Fruit fly (Drosophila melanogaster): ENCODE data around the gene Ref1.

The Ref1 gene

dm6 chr3R:7074297-7075114 lies 5.7 kb downstream of the Ref1 start, which contains the start of the genes Ufl1 and CG1943:
Gene Ufl1, minus strand, starts transcription at chr3R:7074452.
Gene CG1943, plus strand, starts transcription at chr3R:7074859.
- TF ChIP-seq psq (optimal IDR thresholded peaks at IDR 0.05), result no peak
- TF ChIP-seq usp (GFP tag; optimal IDR thresholded peaks at IDR 0.05), result no peak
- no peak for TF ChIP-seq CG8478 (optimal IDR thresholded peaks at IDR 0.05)
- TF ChIP-seq EcR (GFP tag; optimal IDR thresholded peaks at IDR 0.05), result no peak
- no peak for TF ChIP-seq Dll (optimal IDR thresholded peaks at IDR 0.05)
- no peak for TF ChIP-seq pan (optimal IDR thresholded peaks at IDR 0.05)

dm6 chr3R:7067092-7067491 lies 13.1 kb downstream of the Ref1 start, which contains the start of the genes CG1105 and CG1965:
Gene CG1105, minus strand, starts transcription at chr3R:7067136.
Gene CG1965, plus strand, starts transcription at chr3R:7067401.
- TF ChIP-seq Dll (optimal IDR thresholded peaks at IDR 0.05) (no peak), EcR (GFP tag; optimal IDR thresholded peaks at IDR 0.05) (no peak), usp (GFP tag; optimal IDR thresholded peaks at IDR 0.05) (no peak), CG8478 (optimal IDR thresholded peaks at IDR 0.05) (no peak), psq (optimal IDR thresholded peaks at IDR 0.05) (no peak), pan (optimal IDR thresholded peaks at IDR 0.05) (no peak)

- no peak for TF ChIP-seq pan (optimal IDR thresholded peaks at IDR 0.05)
- TF ChIP-seq CG8478 (optimal IDR thresholded peaks at IDR 0.05), result no peak
- TF ChIP-seq Dll (optimal IDR thresholded peaks at IDR 0.05), result no peak
- TF ChIP-seq usp (GFP tag; optimal IDR thresholded peaks at IDR 0.05), result no peak
- no peak for TF ChIP-seq psq (optimal IDR thresholded peaks at IDR 0.05)
- TF ChIP-seq EcR (GFP tag; optimal IDR thresholded peaks at IDR 0.05), result no peak
Observed at dm6 chr3R:7066267-7066666, 13.9 kb downstream of the Ref1 start.

dm6 chr3R:7061875-7062274 lies 18.3 kb downstream of the Ref1 start, which contains the start of gene Mst84B:
Gene Mst84B, plus strand, starts transcription at chr3R:7062175.
- TF ChIP-seq pan (optimal IDR thresholded peaks at IDR 0.05) (no peak), EcR (GFP tag; optimal IDR thresholded peaks at IDR 0.05) (no peak), Dll (optimal IDR thresholded peaks at IDR 0.05) (no peak), CG8478 (optimal IDR thresholded peaks at IDR 0.05) (no peak), psq (optimal IDR thresholded peaks at IDR 0.05) (no peak)

- TF ChIP-seq psq (optimal IDR thresholded peaks at IDR 0.05), result no peak
- TF ChIP-seq EcR (GFP tag; optimal IDR thresholded peaks at IDR 0.05), result no peak
- TF ChIP-seq pan (optimal IDR thresholded peaks at IDR 0.05), result no peak
- TF ChIP-seq usp (GFP tag; optimal IDR thresholded peaks at IDR 0.05), result no peak
- no peak for TF ChIP-seq Dll (optimal IDR thresholded peaks at IDR 0.05)
- no peak for TF ChIP-seq CG8478 (optimal IDR thresholded peaks at IDR 0.05)
Observed at dm6 chr3R:7060467-7060866, 19.7 kb downstream of the Ref1 start, which contains the start of gene djl. Gene djl, plus strand, starts transcription at chr3R:7060767.

- TF ChIP-seq Dll (optimal IDR thresholded peaks at IDR 0.05) (no peak), CG8478 (optimal IDR thresholded peaks at IDR 0.05) (no peak), EcR (GFP tag; optimal IDR thresholded peaks at IDR 0.05) (no peak), usp (GFP tag; optimal IDR thresholded peaks at IDR 0.05) (no peak), pan (optimal IDR thresholded peaks at IDR 0.05) (no peak), psq (optimal IDR thresholded peaks at IDR 0.05) (no peak)
Observed at dm6 chr3R:7059015-7059414, 21.2 kb downstream of the Ref1 start, which contains the start of gene dj. Gene dj, plus strand, starts transcription at chr3R:7059315.

dm6 chr3R:7058017-7058416 lies 22.2 kb downstream of the Ref1 start:
- TF ChIP-seq usp (GFP tag; optimal IDR thresholded peaks at IDR 0.05) (no peak), pan (optimal IDR thresholded peaks at IDR 0.05) (no peak), CG8478 (optimal IDR thresholded peaks at IDR 0.05) (no peak), EcR (GFP tag; optimal IDR thresholded peaks at IDR 0.05) (no peak), Dll (optimal IDR thresholded peaks at IDR 0.05) (no peak), psq (optimal IDR thresholded peaks at IDR 0.05) (no peak)

dm6 chr3R:7054286-7054685 lies 25.9 kb downstream of the Ref1 start, which contains the start of gene CG1979:
Gene CG1979, plus strand, starts transcription at chr3R:7054586.
- TF ChIP-seq pan (optimal IDR thresholded peaks at IDR 0.05), result no peak
- no peak for TF ChIP-seq Dll (optimal IDR thresholded peaks at IDR 0.05)
- no peak for TF ChIP-seq EcR (GFP tag; optimal IDR thresholded peaks at IDR 0.05)
- no peak for TF ChIP-seq usp (GFP tag; optimal IDR thresholded peaks at IDR 0.05)
- no peak for TF ChIP-seq psq (optimal IDR thresholded peaks at IDR 0.05)
- no peak for TF ChIP-seq CG8478 (optimal IDR thresholded peaks at IDR 0.05)

- TF ChIP-seq psq (optimal IDR thresholded peaks at IDR 0.05), result no peak
- TF ChIP-seq EcR (GFP tag; optimal IDR thresholded peaks at IDR 0.05), result no peak
- no peak for TF ChIP-seq pan (optimal IDR thresholded peaks at IDR 0.05)
- TF ChIP-seq usp (GFP tag; optimal IDR thresholded peaks at IDR 0.05), result no peak
- TF ChIP-seq Dll (optimal IDR thresholded peaks at IDR 0.05), result no peak
- no peak for TF ChIP-seq CG8478 (optimal IDR thresholded peaks at IDR 0.05)
Observed at dm6 chr3R:7052242-7052641, 27.9 kb downstream of the Ref1 start, which contains the start of gene Sodh1. Gene Sodh1, plus strand, starts transcription at chr3R:7052335.

- TF ChIP-seq psq (optimal IDR thresholded peaks at IDR 0.05) (no peak), usp (GFP tag; optimal IDR thresholded peaks at IDR 0.05) (no peak), pan (optimal IDR thresholded peaks at IDR 0.05) (no peak), Dll (optimal IDR thresholded peaks at IDR 0.05) (no peak), CG8478 (optimal IDR thresholded peaks at IDR 0.05) (no peak), EcR (GFP tag; optimal IDR thresholded peaks at IDR 0.05) (no peak)
Observed at dm6 chr3R:7044016-7044415, 36.2 kb downstream of the Ref1 start.

- TF ChIP-seq usp (GFP tag; optimal IDR thresholded peaks at IDR 0.05) (no peak), Dll (optimal IDR thresholded peaks at IDR 0.05) (no peak), psq (optimal IDR thresholded peaks at IDR 0.05) (no peak), CG8478 (optimal IDR thresholded peaks at IDR 0.05) (no peak), pan (optimal IDR thresholded peaks at IDR 0.05) (no peak), EcR (GFP tag; optimal IDR thresholded peaks at IDR 0.05) (no peak)
Observed at dm6 chr3R:7040894-7041293, 39.3 kb downstream of the Ref1 start.

dm6 chr3R:7037250-7037802 lies 42.9 kb downstream of the Ref1 start:
- TF ChIP-seq Dll (optimal IDR thresholded peaks at IDR 0.05) (peak; percentile 85), EcR (GFP tag; optimal IDR thresholded peaks at IDR 0.05) (no peak)
